Fruit fly (Drosophila melanogaster): Measurements from ENCODE around the gene Elba2.

DNA sequence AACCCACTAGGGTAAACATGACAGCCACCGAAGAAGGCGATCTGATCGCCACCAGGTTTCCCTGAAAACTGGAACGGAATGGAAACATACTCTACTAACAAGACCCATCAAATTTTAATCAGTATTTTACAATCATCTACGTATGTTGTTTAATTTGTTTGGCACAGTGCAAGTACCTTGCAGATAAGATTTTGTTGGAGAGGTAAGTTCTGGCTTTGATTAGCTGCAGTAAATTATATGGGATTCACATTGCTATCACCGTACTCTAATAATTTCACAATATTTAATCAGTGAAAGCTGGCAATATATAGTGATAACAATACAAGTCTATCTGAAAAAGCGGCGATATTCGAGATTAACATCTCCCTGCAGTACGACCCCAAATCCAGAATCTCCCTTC, 12.7 kb upstream of the Elba2 start, which contains the start of gene Cyp309a1:
- TF ChIP-seq CTCF (optimal IDR thresholded peaks at IDR 0.05) (no peak), CG8478 (optimal IDR thresholded peaks at IDR 0.05) (no peak)

All from S2 (cell line).